Worm (Caenorhabditis elegans) whole organism, L3 larva: Measurements from ENCODE around the gene his-62.

Experiments used
- aly-2 ChIP-seq: fragments of 150-350 bp; optimal IDR thresholded peaks from 2 replicates; lab custom pipeline; 2014; ENCODE audit warnings: missing biosample characterization, missing genetic modification characterization
- ama-1 ChIP-seq: fragments of 150-350 bp; optimal IDR thresholded peaks from 2 replicates; lab custom pipeline; 2018
- ceh-28 ChIP-seq: fragments of 150-350 bp; optimal IDR thresholded peaks from 2 replicates; lab custom pipeline; 2014; ENCODE audit warnings: missing biosample characterization, missing genetic modification reagents, missing genetic modification characterization
- ceh-82 ChIP-seq: fragments of 150-350 bp; optimal IDR thresholded peaks from 2 replicates; lab custom pipeline; 2014; ENCODE audit warnings: missing biosample characterization, missing genetic modification characterization
- ceh-9 ChIP-seq: sonication (generic microtip); optimal IDR thresholded peaks from 2 replicates; lab custom pipeline; 2018; ENCODE audit warnings: missing biosample characterization, missing genetic modification characterization
- egl-27 ChIP-seq: sonication (generic microtip); optimal IDR thresholded peaks from 4 replicates; lab custom pipeline; 2017; ENCODE audit warnings: missing biosample characterization, missing genetic modification reagents, missing genetic modification characterization
- elt-1 ChIP-seq: fragments of 150-350 bp; optimal IDR thresholded peaks from 2 replicates; lab custom pipeline; 2014; ENCODE audit warnings: missing biosample characterization, missing genetic modification characterization
- elt-2 ChIP-seq: sonication (generic microtip); optimal IDR thresholded peaks from 2 replicates; lab custom pipeline; 2016; ENCODE audit warnings: missing genetic modification reagents, mild to moderate bottlenecking, missing genetic modification characterization, missing compliant biosample characterization
- elt-3 ChIP-seq, 3 experiments: fragments of 150-350 bp in 1 of 3; sonication (generic microtip) in 2 of 3; optimal IDR thresholded peaks; 2 replicates in 2 of 3; 4 replicates in 1 of 3; lab custom pipeline; 2014 to 2017; ENCODE audit warnings: missing biosample characterization in 3 of 3, missing genetic modification characterization in 3 of 3
- eor-1 ChIP-seq, 2 experiments: fragments of 150-350 bp; optimal IDR thresholded peaks; 2 replicates each; lab custom pipeline; 2014 to 2018; ENCODE audit warnings: missing biosample characterization in 2 of 2, missing genetic modification characterization in 2 of 2
- fkh-10 ChIP-seq: sonication (generic microtip); optimal IDR thresholded peaks from 2 replicates; lab custom pipeline; 2017; ENCODE audit warnings: missing biosample characterization, missing genetic modification reagents, missing genetic modification characterization
- hmg-11 ChIP-seq: sonication (generic microtip); optimal IDR thresholded peaks from 2 replicates; lab custom pipeline; 2016; ENCODE audit warnings: missing genetic modification characterization, missing compliant biosample characterization
- jun-1 ChIP-seq: fragments of 150-350 bp; optimal IDR thresholded peaks from 2 replicates; lab custom pipeline; 2014; ENCODE audit warnings: missing biosample characterization, missing genetic modification reagents, missing genetic modification characterization
- lin-15B ChIP-seq: fragments of 150-350 bp; optimal IDR thresholded peaks from 2 replicates; lab custom pipeline; 2014; ENCODE audit warnings: missing biosample characterization, missing genetic modification characterization
- lsy-12 ChIP-seq: sonication (generic microtip); optimal IDR thresholded peaks from 2 replicates; lab custom pipeline; 2016; ENCODE audit warnings: mild to moderate bottlenecking, missing genetic modification characterization, missing compliant biosample characterization
- mdl-1 ChIP-seq: fragments of 150-350 bp; optimal IDR thresholded peaks from 2 replicates; lab custom pipeline; 2014; ENCODE audit warnings: missing biosample characterization, missing genetic modification characterization
- mml-1 ChIP-seq: fragments of 150-350 bp; sonication (generic microtip); optimal IDR thresholded peaks from 3 replicates; lab custom pipeline; 2014; ENCODE audit warnings: missing biosample characterization, missing genetic modification characterization
- nfya-1 ChIP-seq: sonication (generic microtip); optimal IDR thresholded peaks from 2 replicates; lab custom pipeline; 2017; ENCODE audit warnings: missing genetic modification characterization, mild to moderate bottlenecking, missing compliant biosample characterization, antibody characterized with exemption, moderate library complexity; ENCODE audit not compliant: insufficient read depth
- nhr-237 ChIP-seq: fragments of 150-350 bp; optimal IDR thresholded peaks from 2 replicates; lab custom pipeline; 2014; ENCODE audit warnings: missing biosample characterization, missing genetic modification characterization
- nhr-25 ChIP-seq: sonication (generic microtip); optimal IDR thresholded peaks from 2 replicates; lab custom pipeline; 2017; ENCODE audit warnings: missing biosample characterization, missing genetic modification characterization
- nhr-28 ChIP-seq: fragments of 150-350 bp; optimal IDR thresholded peaks from 2 replicates; lab custom pipeline; 2014; ENCODE audit warnings: missing biosample characterization, missing genetic modification characterization
- nhr-67 ChIP-seq: fragments of 150-350 bp; optimal IDR thresholded peaks from 2 replicates; lab custom pipeline; 2014; ENCODE audit warnings: missing biosample characterization, missing genetic modification characterization
- nhr-76 ChIP-seq: fragments of 150-350 bp; sonication (generic microtip); optimal IDR thresholded peaks from 5 replicates; lab custom pipeline; 2014; ENCODE audit warnings: missing biosample characterization, missing genetic modification characterization
- pha-4 ChIP-seq: fragments of 150-350 bp; optimal IDR thresholded peaks from 2 replicates; lab custom pipeline; 2014; ENCODE audit warnings: missing biosample characterization, missing genetic modification reagents, missing genetic modification characterization
- pqm-1 ChIP-seq: fragments of 150-350 bp; optimal IDR thresholded peaks from 2 replicates; lab custom pipeline; 2017; ENCODE audit warnings: missing biosample characterization, missing genetic modification characterization, inconsistent platforms
- sea-2 ChIP-seq: fragments of 150-350 bp; sonication (generic microtip); optimal IDR thresholded peaks from 4 replicates; lab custom pipeline; 2014; ENCODE audit warnings: missing biosample characterization, missing genetic modification reagents, missing genetic modification characterization
- snpc-4 ChIP-seq: fragments of 150-350 bp; optimal IDR thresholded peaks from 2 replicates; lab custom pipeline; 2014; ENCODE audit warnings: missing biosample characterization, missing genetic modification characterization
- unc-39 ChIP-seq: sonication (generic microtip); optimal IDR thresholded peaks from 4 replicates; lab custom pipeline; 2017; ENCODE audit warnings: missing biosample characterization, missing genetic modification characterization
- unc-62 ChIP-seq: fragments of 150-350 bp; sonication (generic microtip); optimal IDR thresholded peaks from 4 replicates; lab custom pipeline; 2014; ENCODE audit warnings: missing biosample characterization, missing genetic modification reagents, missing genetic modification characterization
- zag-1 ChIP-seq: fragments of 150-350 bp; optimal IDR thresholded peaks from 2 replicates; lab custom pipeline; 2014; ENCODE audit warnings: missing biosample characterization, missing genetic modification characterization
- ztf-4 ChIP-seq: fragments of 150-350 bp; optimal IDR thresholded peaks from 2 replicates; lab custom pipeline; 2014; ENCODE audit warnings: missing biosample characterization, missing genetic modification characterization

Gene his-62

DNA sequence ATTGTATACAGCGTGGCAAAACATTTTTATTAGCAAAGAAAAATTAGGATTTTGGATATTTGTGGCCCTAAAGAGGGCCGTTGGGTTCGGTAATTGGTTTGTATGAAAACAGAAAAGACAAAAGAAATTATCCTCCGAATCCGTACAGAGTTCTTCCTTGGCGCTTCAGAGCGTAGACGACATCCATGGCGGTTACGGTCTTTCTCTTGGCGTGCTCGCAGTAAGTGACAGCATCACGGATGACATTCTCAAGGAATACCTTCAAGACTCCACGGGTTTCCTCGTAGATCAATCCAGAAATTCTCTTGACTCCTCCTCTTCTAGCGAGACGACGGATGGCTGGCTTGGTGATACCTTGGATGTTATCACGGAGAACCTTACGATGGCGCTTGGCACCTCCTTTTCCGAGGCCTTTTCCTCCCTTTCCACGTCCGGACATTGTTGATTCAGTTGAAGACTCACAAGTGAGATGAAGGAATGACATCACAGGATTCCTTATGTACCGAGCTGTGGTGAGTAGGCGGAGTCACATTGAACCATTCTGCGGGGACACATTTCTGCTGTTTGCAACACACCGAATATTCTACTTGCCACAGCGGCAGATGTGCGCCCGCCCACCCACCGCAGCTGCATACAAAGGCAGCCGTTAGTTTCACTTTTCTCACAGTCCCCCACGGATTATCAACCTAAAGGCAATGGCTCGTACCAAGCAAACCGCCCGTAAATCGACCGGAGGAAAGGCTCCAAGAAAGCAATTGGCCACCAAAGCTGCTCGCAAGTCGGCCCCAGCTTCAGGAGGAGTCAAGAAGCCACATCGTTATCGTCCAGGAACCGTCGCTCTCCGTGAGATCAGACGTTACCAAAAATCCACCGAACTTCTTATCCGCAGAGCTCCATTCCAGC is 1.5 kb downstream of the his-62 start, which contains the start of the genes his-60 and his-59 (continued):
- TF ChIP-seq egl-27 (tag; lab: Kevin White, UChicago) (no peak), mdl-1 (no peak)

DNA sequence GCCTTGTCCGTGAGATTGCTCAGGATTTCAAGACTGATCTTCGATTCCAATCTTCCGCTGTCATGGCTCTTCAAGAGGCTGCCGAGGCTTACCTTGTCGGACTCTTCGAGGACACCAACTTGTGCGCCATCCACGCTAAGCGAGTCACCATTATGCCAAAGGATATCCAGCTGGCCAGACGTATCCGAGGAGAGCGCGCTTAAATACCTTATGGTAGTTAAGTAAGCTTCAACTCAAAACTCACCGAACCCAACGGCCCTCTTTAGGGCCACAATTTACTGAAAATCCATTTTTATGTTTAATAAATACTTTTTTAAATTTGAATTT is 2.1 kb downstream of the his-62 start:
- TF ChIP-seq elt-3 (tag; optimal IDR thresholded peaks at IDR 0.05; lab: Kevin White, UChicago) (no peak), ztf-4 (tag; lab: Kevin White, UChicago) (no peak), unc-62 (GFP tag; lab: Kevin White, UChicago) (no peak), elt-2 (tag; lab: Kevin White, UChicago) (no peak), hmg-11 (tag; lab: Kevin White, UChicago) (no peak), ceh-28 (no peak), fkh-10 (GFP tag; lab: Kevin White, UChicago) (no peak), ama-1 (lab: Kevin White, UChicago) (no peak), nhr-67 (tag; lab: Kevin White, UChicago) (no peak)

DNA sequence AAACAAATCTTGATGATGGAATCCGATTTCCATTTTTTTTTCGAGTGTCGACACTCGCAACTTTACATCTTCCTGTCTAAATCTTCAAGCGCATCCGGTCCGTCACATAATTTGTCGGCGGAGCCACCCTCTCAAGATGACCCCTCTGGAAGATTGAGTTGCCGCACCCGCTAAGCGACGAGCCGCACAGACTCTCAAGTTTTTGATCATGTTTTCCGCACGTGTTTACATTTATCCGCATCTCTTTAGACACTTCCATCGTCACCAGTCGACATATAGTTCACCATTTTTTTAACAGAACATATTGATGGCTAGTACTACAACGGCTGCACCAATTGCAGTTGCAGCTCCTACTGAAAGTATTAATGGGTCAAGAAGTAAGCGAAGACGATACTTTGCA is 5.1 kb downstream of the his-62 start, which contains the start of gene F55G1.1:
F55G1.1 (plus strand) TSS at position 301 of the 400 bp plus-strand sequence.
- TF ChIP-seq eor-1 (tag; optimal IDR thresholded peaks at IDR 0.05; lab: Kevin White, UChicago) (no peak), elt-3 (tag; optimal IDR thresholded peaks at IDR 0.05; lab: Kevin White, UChicago) (no peak), aly-2 (no peak), jun-1 (tag; lab: Kevin White, UChicago) (no peak), lsy-12 (tag; lab: Kevin White, UChicago) (no peak), ceh-82 (tag; lab: Kevin White, UChicago) (no peak), fkh-10 (GFP tag; lab: Kevin White, UChicago) (no peak), nfya-1 (tag; lab: Kevin White, UChicago) (no peak), pha-4 (tag; lab: Kevin White, UChicago) (no peak), nhr-237 (tag; lab: Kevin White, UChicago) (no peak), nhr-28 (no peak)

DNA sequence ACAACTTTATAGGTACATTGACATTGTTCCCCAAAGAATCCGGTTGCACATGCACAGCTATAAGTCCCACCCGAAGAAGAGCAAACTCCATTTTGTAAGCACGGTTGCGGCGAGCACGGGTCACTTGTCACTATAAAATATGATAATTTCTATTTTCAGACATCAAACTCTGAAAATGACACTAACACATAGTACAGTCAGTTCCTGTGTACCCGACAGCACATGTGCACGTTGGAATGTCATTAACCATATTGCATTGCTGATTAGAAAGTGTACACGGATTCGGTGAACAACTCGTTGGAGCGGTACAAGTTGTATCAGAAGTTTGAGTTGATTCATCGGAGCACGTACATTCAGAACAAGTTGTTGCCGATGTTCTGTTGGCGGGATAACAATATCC is 10.9 kb downstream of the his-62 start:
- no peak for TF ChIP-seq nhr-25 (tag; lab: Kevin White, UChicago)
- TF ChIP-seq fkh-10 (GFP tag; lab: Kevin White, UChicago) = no peak
- TF ChIP-seq ceh-82 (tag; lab: Kevin White, UChicago) = no peak
- TF ChIP-seq lin-15B = no peak
- no peak for TF ChIP-seq nfya-1 (tag; lab: Kevin White, UChicago)
- peak; percentile 52 for TF ChIP-seq pqm-1
- no peak for TF ChIP-seq lsy-12 (tag; lab: Kevin White, UChicago)
- no peak for TF ChIP-seq elt-1 (tag; lab: Kevin White, UChicago)
- no peak for TF ChIP-seq ceh-9 (tag; lab: Kevin White, UChicago)
- TF ChIP-seq elt-2 (tag; lab: Kevin White, UChicago) = peak; percentile 50
- no peak for TF ChIP-seq ceh-28
- TF ChIP-seq sea-2 (GFP tag; lab: Kevin White, UChicago) = no peak
- TF ChIP-seq mml-1 (tag; lab: Kevin White, UChicago) = no peak
- TF ChIP-seq unc-39 = no peak
- TF ChIP-seq nhr-76 (tag; lab: Kevin White, UChicago) = no peak
- no peak for TF ChIP-seq snpc-4

DNA sequence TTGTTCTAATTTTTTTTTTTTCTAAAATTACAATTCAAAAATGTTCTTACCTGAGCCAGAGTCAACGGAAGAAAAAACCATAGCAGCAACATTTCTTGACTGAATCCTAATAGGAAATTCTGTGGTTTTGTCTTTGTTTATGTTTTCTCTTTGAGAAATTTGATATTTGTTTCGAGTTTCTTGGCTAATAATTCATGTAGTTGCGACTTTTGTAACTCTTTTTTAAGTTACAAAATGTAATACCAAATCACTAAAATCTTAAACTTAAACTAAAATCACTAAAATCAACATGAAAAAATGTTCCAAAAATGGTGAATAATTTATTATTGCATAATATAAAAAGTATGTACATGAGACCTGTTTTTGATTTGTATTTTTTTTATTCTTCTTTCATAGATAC is 11.4 kb downstream of the his-62 start, which contains the start of gene egas-4:
egas-4 (minus strand) TSS at position 101 of the 400 bp plus-strand sequence.
- TF ChIP-seq elt-3 (tag; optimal IDR thresholded peaks at IDR 0.05; lab: Kevin White, UChicago) = no peak
- TF ChIP-seq zag-1 (tag; lab: Kevin White, UChicago) = no peak
- no peak for TF ChIP-seq snpc-4
- no peak for TF ChIP-seq aly-2

DNA sequence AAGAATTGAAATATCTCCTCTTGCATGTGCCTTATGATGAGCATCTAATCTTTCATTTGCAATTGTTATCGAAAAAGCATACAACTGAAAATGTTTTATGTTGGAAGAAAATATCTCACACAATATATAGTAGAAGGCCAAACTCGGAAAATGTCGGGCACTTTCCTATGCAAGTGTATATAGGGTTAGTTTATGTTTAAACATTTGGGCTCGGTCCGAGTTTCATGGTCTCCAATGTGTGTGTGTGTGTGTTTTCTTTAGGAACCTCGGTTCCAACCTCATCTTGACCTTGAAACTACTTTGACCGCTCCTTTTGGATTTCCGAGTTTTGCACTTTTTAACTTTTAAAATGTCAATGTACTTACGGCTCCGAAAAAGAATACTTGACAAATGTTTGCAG is 13.0 kb downstream of the his-62 start:
- TF ChIP-seq lsy-12 (tag; lab: Kevin White, UChicago) (no peak), snpc-4 (peak; percentile 63)
- TF ChIP-seq, all 47 proteins: peak for 1
